Worm (Caenorhabditis elegans): Measurements from ENCODE around the gene C27B7.9.

DNA sequence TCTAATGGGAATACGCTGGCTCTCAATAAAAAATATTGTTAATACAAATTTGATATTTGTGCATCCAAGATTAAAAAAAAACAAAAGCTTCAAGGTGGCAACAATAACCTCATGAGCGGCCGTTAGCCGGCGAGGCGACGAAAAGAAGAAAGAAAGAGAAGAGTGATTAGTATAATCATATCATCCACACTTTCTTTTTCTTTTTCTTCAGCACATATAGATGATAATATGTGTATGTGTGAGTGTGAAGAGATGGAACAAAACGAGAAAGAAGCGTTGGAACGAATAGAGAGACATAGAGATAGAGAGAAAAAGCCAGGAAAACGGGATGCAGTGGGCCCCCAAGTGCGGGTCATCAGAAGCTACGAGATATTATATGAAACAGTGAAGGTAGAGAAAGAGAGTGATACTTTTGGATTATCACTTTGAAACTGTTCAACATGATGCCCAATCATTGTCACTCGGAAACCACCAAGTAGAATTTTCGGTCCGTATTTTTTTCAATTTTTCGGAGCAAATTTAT lies 4.4 kb upstream of the C27B7.9 start:
- TF ChIP-seq T22C8.4 (GFP tag; IDR thresholded peaks at IDR 0.05) (no peak), flt-1 (GFP tag; IDR thresholded peaks at IDR 0.05) (no peak), cog-1 (tag; optimal IDR thresholded peaks at IDR 0.05) (no peak), klf-2 (GFP tag; conservative IDR thresholded peaks at IDR 0.05) (no peak), med-1 (GFP tag; optimal IDR thresholded peaks at IDR 0.05; ENCODE audit: insufficient read depth) (no peak), ztf-23 (GFP tag; IDR thresholded peaks at IDR 0.05) (0 out of 2 replicates have a peak, but pooled peaks have one; percentile 6)
